Worm (Caenorhabditis elegans): ENCODE measurements around the gene C17H12.10.

Gene C17H12.10

DNA sequence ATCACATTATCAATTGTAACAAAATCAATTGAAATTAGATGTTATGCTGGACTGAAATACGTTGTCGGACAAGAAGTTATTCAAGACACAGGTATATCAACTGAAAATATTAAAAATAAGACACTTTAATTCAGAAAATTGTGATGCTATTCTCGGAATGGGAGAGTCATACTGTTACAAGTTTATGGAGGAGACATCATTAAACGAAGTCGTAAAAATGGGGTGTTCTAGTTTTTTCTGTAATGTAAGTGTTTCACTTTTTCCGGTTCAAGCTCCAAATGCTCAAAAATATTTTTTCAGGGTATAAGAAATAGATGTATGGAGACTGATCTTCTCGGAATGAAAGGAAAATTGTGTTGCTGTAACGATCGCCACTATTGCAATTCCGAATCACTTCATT, 1.8 kb upstream of the C17H12.10 start, which contains the start of gene C17H12.37:
Gene C17H12.37 (plus strand): TSS at position 301 of the 400 bp plus-strand sequence.
- no peak for TF ChIP-seq unc-130 (GFP tag; optimal IDR thresholded peaks at IDR 0.05)
- TF ChIP-seq ztf-28 (GFP tag; IDR thresholded peaks at IDR 0.05), result no peak
- no peak for TF ChIP-seq lin-40 (tag; optimal IDR thresholded peaks at IDR 0.05)
- TF ChIP-seq sptf-2 (GFP tag; optimal IDR thresholded peaks at IDR 0.05), result no peak
- TF ChIP-seq rcor-1 (GFP tag; IDR thresholded peaks at IDR 0.05), result no peak
- TF ChIP-seq hmg-20 (GFP tag; IDR thresholded peaks at IDR 0.05), result no peak
- no peak for TF ChIP-seq mcd-1 (GFP tag; IDR thresholded peaks at IDR 0.05)
- TF ChIP-seq attf-5 (GFP tag; optimal IDR thresholded peaks at IDR 0.05), result no peak
- no peak for TF ChIP-seq rec-8 (tag; optimal IDR thresholded peaks at IDR 0.05)
- no peak for TF ChIP-seq ztf-6 (GFP tag; IDR thresholded peaks at IDR 0.05)
- TF ChIP-seq hmg-1.2 (GFP tag; IDR thresholded peaks at IDR 0.05), result no peak
- TF ChIP-seq sdz-38 (tag; optimal IDR thresholded peaks at IDR 0.05), result no peak
- TF ChIP-seq ZK185.1 (tag; optimal IDR thresholded peaks at IDR 0.05; ENCODE audit: poor library complexity, severe bottlenecking), result no peak
- no peak for TF ChIP-seq ceh-100 (GFP tag; IDR thresholded peaks at IDR 0.05)
- no peak for TF ChIP-seq bed-1 (GFP tag; IDR thresholded peaks at IDR 0.05)
- no peak for TF ChIP-seq mxl-1 (tag; optimal IDR thresholded peaks at IDR 0.05)
- TF ChIP-seq rpc-1 (optimal IDR thresholded peaks at IDR 0.05), result no peak
- TF ChIP-seq rpc-1 (tag; optimal IDR thresholded peaks at IDR 0.05), result no peak
- TF ChIP-seq atf-7 (tag; optimal IDR thresholded peaks at IDR 0.05), result no peak
- TF ChIP-seq Y53F4B.3 (GFP tag; IDR thresholded peaks at IDR 0.05), result no peak
- TF ChIP-seq F52B5.7 (tag; optimal IDR thresholded peaks at IDR 0.05), result no peak

DNA sequence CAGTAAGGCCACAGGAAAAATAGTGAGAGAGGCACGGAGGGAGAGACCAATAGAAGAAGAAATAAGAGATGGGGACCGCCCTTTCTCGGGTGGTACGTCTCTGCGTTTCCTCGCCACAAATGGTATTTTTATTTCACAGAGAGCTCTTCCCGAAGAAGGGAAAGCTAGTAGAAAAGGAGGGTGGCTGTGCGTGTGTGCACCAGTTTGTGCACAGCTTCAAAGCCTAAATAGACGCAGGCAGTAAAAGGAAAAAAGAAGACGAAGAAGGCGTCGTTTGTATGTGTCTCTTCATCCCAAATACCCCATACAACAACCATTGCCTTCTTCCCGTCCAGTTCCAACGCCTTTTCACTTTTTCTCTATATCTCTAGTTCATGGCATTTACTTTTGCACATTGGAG, 3.2 kb downstream of the C17H12.10 start:
- TF ChIP-seq K12H6.12 (tag; optimal IDR thresholded peaks at IDR 0.05), result peak; percentile 58
- TF ChIP-seq ztf-26 (tag; optimal IDR thresholded peaks at IDR 0.05), result no peak
- TF ChIP-seq pbrm-1 (GFP tag; IDR thresholded peaks at IDR 0.05), result 0 out of 2 replicates have a peak, but pooled peaks have one; percentile 14
- 0 out of 2 replicates have a peak, but pooled peaks have one; percentile 15 for TF ChIP-seq F37B4.10 (GFP tag; IDR thresholded peaks at IDR 0.05)
- TF ChIP-seq ceh-27 (GFP tag; optimal IDR thresholded peaks at IDR 0.05), result peak; percentile 3
- no peak for TF ChIP-seq ztf-18 (tag; optimal IDR thresholded peaks at IDR 0.05)
- peak in 1 of 3 experiments; percentile 57 for TF ChIP-seq lin-35 (GFP tag; optimal IDR thresholded peaks at IDR 0.05)
- TF ChIP-seq lin-40 (tag; optimal IDR thresholded peaks at IDR 0.05), result peak; percentile 37

DNA sequence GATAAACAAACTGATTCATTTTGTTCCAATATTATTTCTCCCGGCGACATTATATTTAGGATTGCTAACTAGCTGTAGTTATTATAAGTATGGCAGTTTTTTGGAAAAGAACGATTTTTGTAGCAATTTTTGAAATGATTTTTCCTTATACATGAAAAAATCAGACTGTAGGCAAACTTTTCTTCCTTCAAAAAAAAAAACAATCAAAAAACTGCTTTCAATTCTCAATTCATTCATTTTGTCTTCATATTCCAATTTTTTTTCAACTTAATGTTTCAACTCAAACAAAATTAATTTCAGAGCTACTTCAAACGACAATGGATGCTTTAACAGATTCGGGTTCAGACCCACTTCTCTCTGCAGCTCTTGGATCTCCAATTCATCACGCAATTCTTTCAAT, 5.2 kb downstream of the C17H12.10 start, which contains the start of gene ceh-48:
Gene ceh-48 (plus strand): TSS at position 301 of the 400 bp plus-strand sequence.
- TF ChIP-seq rcor-1 (GFP tag; IDR thresholded peaks at IDR 0.05), result no peak
- TF ChIP-seq let-526 (GFP tag; IDR thresholded peaks at IDR 0.05), result no peak
- TF ChIP-seq ekl-4 (GFP tag; IDR thresholded peaks at IDR 0.05), result no peak
- no peak for TF ChIP-seq pbrm-1 (GFP tag; IDR thresholded peaks at IDR 0.05)
- TF ChIP-seq ceh-58 (GFP tag; IDR thresholded peaks at IDR 0.05), result no peak
- TF ChIP-seq T07F8.4 (tag; optimal IDR thresholded peaks at IDR 0.05), result no peak
- no peak for TF ChIP-seq F10E7.11 (tag; optimal IDR thresholded peaks at IDR 0.05)
- TF ChIP-seq snpc-4 (GFP tag; optimal IDR thresholded peaks at IDR 0.05), result no peak
- TF ChIP-seq snpc-4 (tag; optimal IDR thresholded peaks at IDR 0.05), result no peak
- no peak for TF ChIP-seq attf-5 (GFP tag; optimal IDR thresholded peaks at IDR 0.05)
- no peak for TF ChIP-seq madf-10 (tag; optimal IDR thresholded peaks at IDR 0.05)

DNA sequence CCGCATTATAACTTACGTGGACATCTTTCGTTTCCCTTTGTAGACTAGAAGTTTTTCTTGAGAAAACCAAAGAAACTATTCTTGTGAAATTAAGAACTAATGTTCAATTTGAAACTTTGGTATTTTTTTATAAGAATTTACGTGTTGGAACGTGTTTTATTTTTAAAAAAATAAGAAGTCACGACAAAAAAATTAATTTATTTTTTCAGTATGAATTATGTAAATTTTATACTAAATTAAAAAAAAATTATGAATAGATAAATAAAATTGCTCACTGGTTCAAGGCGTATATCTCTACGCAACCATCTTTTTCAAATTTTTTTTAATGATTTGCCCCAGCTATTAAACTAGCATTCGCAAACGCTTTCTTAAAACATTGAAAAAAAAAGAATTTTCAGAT, 11.0 kb downstream of the C17H12.10 start, which contains the start of gene C17H12.5:
Gene C17H12.5 (minus strand): TSS at position 101 of the 400 bp plus-strand sequence.
- no peak for TF ChIP-seq madf-10 (tag; optimal IDR thresholded peaks at IDR 0.05)
- TF ChIP-seq ZK185.1 (tag; optimal IDR thresholded peaks at IDR 0.05; ENCODE audit: poor library complexity, severe bottlenecking), result no peak
- no peak for TF ChIP-seq lag-1 (GFP tag; IDR thresholded peaks at IDR 0.05)
- TF ChIP-seq K12H6.12 (tag; optimal IDR thresholded peaks at IDR 0.05), result no peak
- TF ChIP-seq ceh-79 (tag; optimal IDR thresholded peaks at IDR 0.05), result no peak
- no peak for TF ChIP-seq snpc-3.4 (tag; optimal IDR thresholded peaks at IDR 0.05)
- no peak for TF ChIP-seq madf-8 (GFP tag; conservative IDR thresholded peaks at IDR 0.05)
- TF ChIP-seq ztf-28 (GFP tag; IDR thresholded peaks at IDR 0.05), result no peak
- TF ChIP-seq let-607 (tag; optimal IDR thresholded peaks at IDR 0.05), result no peak
